Worm (Caenorhabditis elegans): ENCODE results near the gene C49A9.10.

DNA sequence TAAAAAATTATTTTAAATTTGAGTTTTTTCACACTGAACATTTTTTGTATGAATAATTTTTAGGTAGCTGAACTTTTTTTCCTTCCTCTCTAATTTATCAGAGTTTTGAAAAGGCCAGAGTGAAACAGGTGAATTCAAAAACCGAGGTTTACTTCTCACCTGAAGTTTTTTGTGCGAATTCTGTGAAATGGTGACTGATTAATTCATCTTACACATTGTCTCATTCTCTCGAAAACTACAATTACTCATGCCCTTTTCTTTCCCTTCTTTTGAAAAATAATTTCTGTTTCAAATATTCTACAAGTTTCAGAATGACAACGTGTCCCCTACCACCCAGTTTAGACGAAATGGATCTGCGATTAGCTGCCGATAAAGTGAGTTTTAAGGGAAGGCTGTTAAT, 4.4 kb downstream of the C49A9.10 start, which contains the start of gene tkr-2:
- TF ChIP-seq dao-5 (tag; optimal IDR thresholded peaks at IDR 0.05): no peak
- TF ChIP-seq him-1 (tag; optimal IDR thresholded peaks at IDR 0.05): no peak

All from whole organism, L4/young adult.